Fruit fly (Drosophila melanogaster) whole organism, pupa: ENCODE results near the gene Nelf-E.

Source experiments
- CG4496 ChIP-seq: fragments of 200-800 bp; sonication (Bioruptor generic); IDR thresholded peaks from 3 replicates; pipeline ENCODE4 v1.3.6; 2022; ENCODE audit warnings: missing biosample characterization, missing genetic modification characterization
- fd96Ca ChIP-seq: fragments of 200-800 bp; sonication (Bioruptor generic); IDR thresholded peaks from 3 replicates; pipeline ENCODE4 v1.3.6; 2022; ENCODE audit warnings: missing biosample characterization, missing genetic modification characterization
- rn ChIP-seq: fragments of 200-800 bp; sonication (Bioruptor generic); IDR thresholded peaks from 2 replicates; pipeline ENCODE4 v1.3.6; 2022; ENCODE audit warnings: missing biosample characterization, missing genetic modification characterization

dm6 chr3L:8627839-8628827, 27.5 kb upstream of the Nelf-E start:
- no peak for TF ChIP-seq CG4496 (GFP tag; lab: Robert Waterston, UW)
- TF ChIP-seq fd96Ca (GFP tag; lab: Robert Waterston, UW) = no peak
- TF ChIP-seq rn = no peak
